Worm (Caenorhabditis elegans) whole organism, early embryonic: ENCODE data around the gene nfm-1.

Experiments used
- ama-1 ChIP-seq: fragments of 150-350 bp; optimal IDR thresholded peaks from 2 replicates; lab custom pipeline; 2014
- ceh-13 ChIP-seq: fragments of 200-800 bp; sonication (Bioruptor generic); optimal IDR thresholded peaks from 2 replicates; lab custom pipeline; 2018; ENCODE audit warnings: mild to moderate bottlenecking, missing genetic modification characterization, missing compliant biosample characterization
- flt-1 ChIP-seq: fragments of 200-800 bp; sonication (Bioruptor generic); IDR thresholded peaks from 2 replicates; pipeline ENCODE4 v1.3.6; 2022; ENCODE audit warnings: missing genetic modification characterization, missing compliant biosample characterization
- hmbx-1 ChIP-seq: sonication (generic microtip); optimal IDR thresholded peaks from 2 replicates; lab custom pipeline; 2016; ENCODE audit warnings: mild to moderate bottlenecking, missing genetic modification characterization, missing compliant biosample characterization
- hmg-4 ChIP-seq: fragments of 200-800 bp; sonication (Bioruptor generic); optimal IDR thresholded peaks from 2 replicates; lab custom pipeline; 2018; ENCODE audit warnings: mild to moderate bottlenecking, missing genetic modification characterization, missing compliant biosample characterization
- hnd-1 ChIP-seq: sonication (generic microtip); optimal IDR thresholded peaks from 2 replicates; lab custom pipeline; 2016; ENCODE audit warnings: missing genetic modification characterization, missing compliant biosample characterization
- pes-1 ChIP-seq: fragments of 200-800 bp; sonication (Bioruptor generic); IDR thresholded peaks from 2 replicates; pipeline ENCODE4 v1.3.6; 2022; ENCODE audit warnings: missing genetic modification reagents, missing genetic modification characterization, missing compliant biosample characterization
- tbx-11 ChIP-seq: fragments of 200-800 bp; sonication (Bioruptor generic); IDR thresholded peaks from 2 replicates; pipeline ENCODE4 v1.3.6; 2022; ENCODE audit warnings: missing genetic modification characterization, missing compliant biosample characterization
- tbx-37 ChIP-seq: fragments of 200-800 bp; sonication (Bioruptor generic); conservative IDR thresholded peaks from 2 replicates; pipeline ENCODE4 v1.3.6; 2022; ENCODE audit warnings: missing genetic modification reagents, missing genetic modification characterization, missing compliant biosample characterization

DNA sequence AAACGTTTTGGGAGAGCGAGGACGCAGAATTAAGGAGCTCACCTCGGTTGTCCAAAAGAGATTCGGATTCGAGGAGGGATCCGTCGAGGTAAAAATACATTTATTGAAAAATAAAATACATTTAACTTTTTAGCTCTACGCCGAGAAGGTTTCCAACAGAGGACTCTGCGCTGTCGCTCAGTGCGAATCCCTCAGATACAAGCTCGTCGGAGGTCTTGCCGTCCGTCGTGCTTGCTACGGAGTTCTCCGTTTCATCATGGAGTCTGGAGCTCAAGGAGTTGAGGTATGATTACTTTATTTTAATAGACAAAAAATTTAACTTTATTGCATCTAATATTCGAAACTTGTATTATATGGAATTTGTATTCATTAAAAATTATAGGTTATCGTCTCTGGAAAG, 47.8 kb downstream of the nfm-1 start:
- TF ChIP-seq hnd-1 (tag; lab: Kevin White, UChicago) (no peak), ama-1 (lab: Kevin White, UChicago) (no peak), hmbx-1 (tag; lab: Kevin White, UChicago) (no peak), pes-1 (GFP tag; lab: Robert Waterston, UW) (no peak), flt-1 (GFP tag; lab: Robert Waterston, UW) (no peak), tbx-11 (GFP tag; lab: Robert Waterston, UW) (no peak), ceh-13 (GFP tag; lab: Kevin White, UChicago) (no peak), tbx-37 (GFP tag; lab: Robert Waterston, UW) (no peak), hmg-4 (no peak)
